Fruit fly (Drosophila melanogaster) whole organism, embryonic: ENCODE measurements around the gene Traf4.

Experiments used
- B-H2 ChIP-seq: fragments of 200-800 bp; sonication (Bioruptor generic); optimal IDR thresholded peaks from 2 replicates; lab custom pipeline; 2018; ENCODE audit warnings: missing biosample characterization, mild to moderate bottlenecking, missing genetic modification characterization
- CG10147 ChIP-seq: fragments of 200-800 bp; sonication (Bioruptor generic); optimal IDR thresholded peaks from 2 replicates; lab custom pipeline; 2019; ENCODE audit warnings: missing biosample characterization, mild to moderate bottlenecking, missing genetic modification characterization, moderate library complexity
- CG10321 ChIP-seq: fragments of 200-800 bp; sonication (Bioruptor generic); IDR thresholded peaks from 2 replicates; pipeline ENCODE4 v1.3.6; 2022; ENCODE audit warnings: missing biosample characterization, missing genetic modification characterization
- CG11398 ChIP-seq: fragments of 200-800 bp; sonication (Bioruptor generic); optimal IDR thresholded peaks from 2 replicates; lab custom pipeline; 2016; ENCODE audit warnings: missing biosample characterization, missing genetic modification characterization
- CG13287 ChIP-seq: fragments of 200-800 bp; sonication (Bioruptor generic); IDR thresholded peaks from 2 replicates; pipeline ENCODE4 v1.3.6; 2022; ENCODE audit warnings: missing biosample characterization, missing genetic modification characterization; ENCODE audit not compliant: partially characterized antibody
- CG13296 ChIP-seq: fragments of 200-800 bp; sonication (Bioruptor generic); optimal IDR thresholded peaks from 3 replicates; lab custom pipeline; 2018; ENCODE audit warnings: missing biosample characterization, mild to moderate bottlenecking, missing genetic modification characterization
- CG14965 ChIP-seq: fragments of 200-800 bp; sonication (Bioruptor generic); optimal IDR thresholded peaks from 2 replicates; lab custom pipeline; 2016; ENCODE audit warnings: missing biosample characterization, missing genetic modification characterization, borderline replicate concordance
- CG16779 ChIP-seq: fragments of 200-800 bp; sonication (Bioruptor generic); IDR thresholded peaks from 2 replicates; pipeline ENCODE4 v1.3.6; 2022; ENCODE audit warnings: missing biosample characterization, missing genetic modification characterization
- CG16815 ChIP-seq: fragments of 200-800 bp; sonication (Bioruptor generic); optimal IDR thresholded peaks from 3 replicates; lab custom pipeline; 2017; ENCODE audit warnings: missing biosample characterization, mild to moderate bottlenecking, missing genetic modification characterization
- CG17186 ChIP-seq: fragments of 200-800 bp; sonication (Bioruptor generic); optimal IDR thresholded peaks from 3 replicates; lab custom pipeline; 2017; ENCODE audit warnings: missing biosample characterization, missing genetic modification reagents, missing genetic modification characterization
- CG17912 ChIP-seq: fragments of 200-800 bp; sonication (Bioruptor generic); optimal IDR thresholded peaks from 2 replicates; lab custom pipeline; 2018; ENCODE audit warnings: missing biosample characterization, mild to moderate bottlenecking, missing genetic modification characterization
- CG18011 ChIP-seq: fragments of 200-800 bp; sonication (Bioruptor generic); optimal IDR thresholded peaks from 2 replicates; lab custom pipeline; 2017; ENCODE audit warnings: missing biosample characterization, missing genetic modification characterization, mild to moderate bottlenecking, moderate library complexity, missing genotype
- CG31441 ChIP-seq: fragments of 200-800 bp; sonication (Bioruptor generic); IDR thresholded peaks from 2 replicates; pipeline ENCODE4 v1.3.6; 2022; ENCODE audit warnings: missing biosample characterization, missing genetic modification characterization
- CG3847 ChIP-seq: fragments of 200-800 bp; sonication (Bioruptor generic); IDR thresholded peaks from 2 replicates; pipeline ENCODE4 v1.3.6; 2022; ENCODE audit warnings: missing biosample characterization, missing genetic modification characterization
- CG3995 ChIP-seq: fragments of 200-800 bp; sonication (Bioruptor generic); optimal IDR thresholded peaks from 3 replicates; lab custom pipeline; 2016; ENCODE audit warnings: missing biosample characterization, missing genetic modification characterization
- CG4617 ChIP-seq: fragments of 200-800 bp; sonication (Bioruptor generic); optimal IDR thresholded peaks from 3 replicates; lab custom pipeline; 2016; ENCODE audit warnings: missing biosample characterization, missing genetic modification characterization, borderline replicate concordance
- CG7357 ChIP-seq: fragments of 200-800 bp; sonication (Bioruptor generic); IDR thresholded peaks from 3 replicates; pipeline ENCODE4 v1.3.6; 2022; ENCODE audit warnings: missing biosample characterization, missing genetic modification characterization
- Chrac-16 ChIP-seq: fragments of 200-800 bp; sonication (Bioruptor generic); optimal IDR thresholded peaks from 3 replicates; lab custom pipeline; 2016; ENCODE audit warnings: missing biosample characterization, missing genetic modification characterization
- Doc2 ChIP-seq: fragments of 200-800 bp; sonication (Bioruptor generic); IDR thresholded peaks from 2 replicates; pipeline ENCODE4 v1.3.6; 2022; ENCODE audit warnings: missing biosample characterization, missing genetic modification characterization
- Doc3 ChIP-seq: fragments of 200-800 bp; sonication (Bioruptor generic); IDR thresholded peaks from 3 replicates; pipeline ENCODE4 v1.3.6; 2022; ENCODE audit warnings: missing biosample characterization, missing genetic modification characterization; ENCODE audit not compliant: partially characterized antibody
- HLH3B ChIP-seq: fragments of 200-800 bp; sonication (Bioruptor generic); IDR thresholded peaks from 2 replicates; pipeline ENCODE4 v1.3.6; 2022; ENCODE audit warnings: missing biosample characterization, missing genetic modification characterization
- HLH54F ChIP-seq: fragments of 200-800 bp; sonication (Bioruptor generic); optimal IDR thresholded peaks from 3 replicates; lab custom pipeline; 2016; ENCODE audit warnings: missing biosample characterization, missing genetic modification characterization
- Mad ChIP-seq: fragments of 200-800 bp; sonication (Bioruptor generic); optimal IDR thresholded peaks from 2 replicates; lab custom pipeline; 2016; ENCODE audit warnings: missing biosample characterization, missing genetic modification characterization
- Myb ChIP-seq: fragments of 200-800 bp; sonication (Bioruptor generic); optimal IDR thresholded peaks from 2 replicates; lab custom pipeline; 2016; ENCODE audit warnings: missing biosample characterization, missing genetic modification characterization
- Neu2 ChIP-seq: fragments of 200-800 bp; sonication (Bioruptor generic); optimal IDR thresholded peaks from 3 replicates; lab custom pipeline; 2016; ENCODE audit warnings: missing biosample characterization, missing genetic modification characterization, borderline replicate concordance
- Six4 ChIP-seq: fragments of 200-800 bp; sonication (Bioruptor generic); optimal IDR thresholded peaks from 2 replicates; lab custom pipeline; 2016; ENCODE audit warnings: missing biosample characterization, missing genetic modification characterization
- Tbp ChIP-seq: fragments of >200 bp; optimal IDR thresholded peaks from 2 replicates; lab custom pipeline; 2018; ENCODE audit warnings: missing biosample characterization, missing genetic modification characterization
- aop ChIP-seq: fragments of 200-800 bp; sonication (Bioruptor generic); IDR thresholded peaks from 2 replicates; pipeline ENCODE4 v1.3.6; 2022; ENCODE audit warnings: missing biosample characterization, missing genetic modification characterization
- br ChIP-seq: fragments of >200 bp; optimal IDR thresholded peaks from 2 replicates; lab custom pipeline; 2017
- ci ChIP-seq: fragments of 200-800 bp; sonication (Bioruptor generic); IDR thresholded peaks from 3 replicates; pipeline ENCODE4 v1.3.6; 2022; ENCODE audit warnings: missing biosample characterization, missing genetic modification characterization
- corto ChIP-seq: fragments of 200-800 bp; sonication (Bioruptor generic); optimal IDR thresholded peaks from 2 replicates; lab custom pipeline; 2016; ENCODE audit warnings: missing biosample characterization, mild to moderate bottlenecking, missing genetic modification characterization, moderate library complexity
- cwo ChIP-seq: fragments of 200-800 bp; sonication (Bioruptor generic); optimal IDR thresholded peaks from 3 replicates; lab custom pipeline; 2017; ENCODE audit warnings: missing biosample characterization, missing genetic modification characterization, mild to moderate bottlenecking, moderate library complexity, missing genetic modification reagents
- dimm ChIP-seq: fragments of 200-800 bp; sonication (Bioruptor generic); IDR thresholded peaks from 2 replicates; pipeline ENCODE4 v1.3.6; 2022; ENCODE audit warnings: missing biosample characterization, missing genetic modification characterization
- ewg ChIP-seq: fragments of 200-800 bp; sonication (Bioruptor generic); optimal IDR thresholded peaks from 3 replicates; lab custom pipeline; 2017; ENCODE audit warnings: mild to moderate bottlenecking, missing biosample characterization, missing genetic modification reagents, missing genetic modification characterization
- gce ChIP-seq: fragments of 200-800 bp; sonication (Bioruptor generic); IDR thresholded peaks from 3 replicates; pipeline ENCODE4 v1.3.6; 2022; ENCODE audit warnings: missing biosample characterization, missing genetic modification characterization
- gcm ChIP-seq: fragments of 200-800 bp; sonication (Bioruptor generic); optimal IDR thresholded peaks from 2 replicates; lab custom pipeline; 2019; ENCODE audit warnings: missing biosample characterization, mild to moderate bottlenecking, missing genetic modification characterization, moderate library complexity
- gro ChIP-seq: fragments of 200-800 bp; sonication (Bioruptor generic); optimal IDR thresholded peaks from 2 replicates; lab custom pipeline; 2016; ENCODE audit warnings: missing biosample characterization, missing genetic modification characterization
- ham ChIP-seq: fragments of 200-800 bp; sonication (Bioruptor generic); IDR thresholded peaks from 2 replicates; pipeline ENCODE4 v1.3.6; 2022; ENCODE audit warnings: missing biosample characterization, missing genetic modification characterization
- ken ChIP-seq: fragments of 200-800 bp; sonication (Bioruptor generic); IDR thresholded peaks from 3 replicates; pipeline ENCODE4 v1.3.6; 2022; ENCODE audit warnings: missing biosample characterization, missing genetic modification characterization
- lov ChIP-seq, 2 experiments: fragments of 200-800 bp in 1 of 2; fragments of >200 bp in 1 of 2; sonication (Bioruptor generic) in 1 of 2; IDR thresholded peaks in 1 of 2; optimal IDR thresholded peaks in 1 of 2; 2 replicates in 1 of 2; 3 replicates in 1 of 2; pipeline versions ENCODE4 v1.3.6 to Lab custom; 2017 to 2022; ENCODE audit warnings: missing biosample characterization in 1 of 2, missing genetic modification characterization in 1 of 2
- mirr ChIP-seq: fragments of 200-800 bp; sonication (Bioruptor generic); optimal IDR thresholded peaks from 3 replicates; lab custom pipeline; 2018; ENCODE audit warnings: missing biosample characterization, mild to moderate bottlenecking, missing genetic modification characterization
- nmo ChIP-seq: fragments of 200-800 bp; sonication (Bioruptor generic); optimal IDR thresholded peaks from 2 replicates; lab custom pipeline; 2018; ENCODE audit warnings: missing biosample characterization, mild to moderate bottlenecking, missing genetic modification characterization, moderate library complexity
- odd ChIP-seq: fragments of 200-800 bp; sonication (Bioruptor generic); optimal IDR thresholded peaks from 2 replicates; lab custom pipeline; 2017; ENCODE audit warnings: missing biosample characterization, mild to moderate bottlenecking, missing genetic modification characterization
- pho ChIP-seq: fragments of 200-800 bp; sonication (Bioruptor generic); optimal IDR thresholded peaks from 2 replicates; lab custom pipeline; 2016; ENCODE audit warnings: missing biosample characterization, missing genetic modification characterization
- pros ChIP-seq: fragments of 200-800 bp; sonication (Bioruptor generic); optimal IDR thresholded peaks from 3 replicates; lab custom pipeline; 2019; ENCODE audit warnings: missing biosample characterization, mild to moderate bottlenecking, missing genetic modification characterization, moderate library complexity
- row ChIP-seq: fragments of 200-800 bp; sonication (Bioruptor generic); IDR thresholded peaks from 3 replicates; pipeline ENCODE4 v1.3.6; 2022; ENCODE audit warnings: missing biosample characterization, missing genetic modification characterization
- run ChIP-seq: fragments of 200-800 bp; sonication (Bioruptor generic); optimal IDR thresholded peaks from 3 replicates; lab custom pipeline; 2018; ENCODE audit warnings: missing biosample characterization, mild to moderate bottlenecking, missing genetic modification characterization
- scrt ChIP-seq: fragments of 200-800 bp; sonication (Bioruptor generic); optimal IDR thresholded peaks from 2 replicates; lab custom pipeline; 2018; ENCODE audit warnings: missing biosample characterization, mild to moderate bottlenecking, missing genetic modification characterization, moderate library complexity
- sens-2 ChIP-seq: fragments of 200-800 bp; sonication (Bioruptor generic); IDR thresholded peaks from 2 replicates; pipeline ENCODE4 v1.3.6; 2022; ENCODE audit warnings: missing biosample characterization, missing genetic modification characterization
- toy ChIP-seq: fragments of 200-800 bp; sonication (Bioruptor generic); IDR thresholded peaks from 2 replicates; pipeline ENCODE4 v1.3.6; 2022; ENCODE audit warnings: missing biosample characterization, missing genetic modification characterization

Gene Traf4

dm6 chr2L:4371516-4372136 lies 9.9 kb downstream of the Traf4 start (continued):
- TF ChIP-seq CG13287 (GFP tag; lab: Robert Waterston, UW) = peak; percentile 43; the same call in 1 of the 2 replicates
- no peak for TF ChIP-seq CG10147 (GFP tag; lab: Kevin White, UChicago)
- TF ChIP-seq toy (GFP tag; lab: Robert Waterston, UW) = no peak
- TF ChIP-seq CG31441 (GFP tag; lab: Robert Waterston, UW) = peak; percentile 88
- no peak for TF ChIP-seq CG11398 (GFP tag; lab: Kevin White, UChicago)
- no peak for TF ChIP-seq corto (GFP tag; lab: Kevin White, UChicago)
- TF ChIP-seq sens-2 = no peak
- no peak for TF ChIP-seq cwo (GFP tag; lab: Kevin White, UChicago)
- no peak for TF ChIP-seq HLH54F (GFP tag; lab: Kevin White, UChicago)
- TF ChIP-seq ewg (GFP tag; lab: Kevin White, UChicago) = peak; percentile 26
- peak; percentile 81 for TF ChIP-seq CG10321
- TF ChIP-seq dimm (GFP tag; lab: Robert Waterston, UW) = no peak
- no peak for TF ChIP-seq aop
- TF ChIP-seq pho = no peak
- no peak for TF ChIP-seq B-H2
- TF ChIP-seq ken = no peak
- peak; percentile 80 for TF ChIP-seq nmo
- no peak for TF ChIP-seq CG18011 (GFP tag; lab: Kevin White, UChicago)
- no peak for TF ChIP-seq CG4617
- peak; percentile 77 for TF ChIP-seq pros
- TF ChIP-seq CG3847 (GFP tag; lab: Robert Waterston, UW) = no peak
- peak; percentile 81 for TF ChIP-seq gcm (GFP tag; lab: Kevin White, UChicago)
- TF ChIP-seq lov (optimal IDR thresholded peaks at IDR 0.05; lab: Kevin White, UChicago) = peak; percentile 20
- TF ChIP-seq lov (GFP tag; IDR thresholded peaks at IDR 0.05; lab: Robert Waterston, UW) = 0 out of 3 replicates have a peak, but pooled peaks have one; percentile 7
- no peak for TF ChIP-seq scrt (GFP tag; lab: Kevin White, UChicago)
- TF ChIP-seq Neu2 (GFP tag; lab: Kevin White, UChicago) = no peak
- TF ChIP-seq row = peak; percentile 84
- TF ChIP-seq br (lab: Kevin White, UChicago) = no peak
- TF ChIP-seq Doc3 = peak; percentile 19; the same call in 1 of the 3 replicates
- peak; percentile 5 for TF ChIP-seq mirr (GFP tag; lab: Kevin White, UChicago)
- TF ChIP-seq Mad (GFP tag; lab: Kevin White, UChicago) = no peak
- TF ChIP-seq run (tag; lab: Kevin White, UChicago) = peak; percentile 47
- TF ChIP-seq Tbp (GFP tag; lab: Kevin White, UChicago) = no peak
- no peak for TF ChIP-seq Doc2
- TF ChIP-seq ham (GFP tag; lab: Robert Waterston, UW) = no peak
- TF ChIP-seq gro (GFP tag; lab: Kevin White, UChicago) = no peak
- peak; percentile 52 for TF ChIP-seq Chrac-16
- no peak for TF ChIP-seq CG17912 (GFP tag; lab: Kevin White, UChicago)
- peak; percentile 35 for TF ChIP-seq CG13296 (GFP tag; lab: Kevin White, UChicago)
- TF ChIP-seq HLH3B (GFP tag; lab: Robert Waterston, UW) = 0 out of 2 replicates have a peak, but pooled peaks have one; percentile 5
- peak; percentile 24 for TF ChIP-seq CG17186 (GFP tag; lab: Kevin White, UChicago)
- TF ChIP-seq CG16779 (GFP tag; lab: Robert Waterston, UW) = no peak
- peak; percentile 62 for TF ChIP-seq CG16815 (GFP tag; lab: Kevin White, UChicago)
- no peak for TF ChIP-seq gce (GFP tag; lab: Robert Waterston, UW)
- peak; percentile 33 for TF ChIP-seq Six4 (GFP tag; lab: Kevin White, UChicago)
- peak; percentile 68 for TF ChIP-seq ci
- TF ChIP-seq CG14965 (GFP tag; lab: Kevin White, UChicago) = no peak
- TF ChIP-seq odd (GFP tag; lab: Kevin White, UChicago) = peak; percentile 72
- TF ChIP-seq Myb (GFP tag; lab: Kevin White, UChicago) = no peak
- 0 out of 3 replicates have a peak, but pooled peaks have one; percentile 15 for TF ChIP-seq CG7357 (GFP tag; lab: Robert Waterston, UW)
- TF ChIP-seq CG3995 (GFP tag; lab: Kevin White, UChicago) = no peak
